Fruit fly (Drosophila melanogaster): Measurements from ENCODE around the gene ApepP.

The ApepP gene

DNA sequence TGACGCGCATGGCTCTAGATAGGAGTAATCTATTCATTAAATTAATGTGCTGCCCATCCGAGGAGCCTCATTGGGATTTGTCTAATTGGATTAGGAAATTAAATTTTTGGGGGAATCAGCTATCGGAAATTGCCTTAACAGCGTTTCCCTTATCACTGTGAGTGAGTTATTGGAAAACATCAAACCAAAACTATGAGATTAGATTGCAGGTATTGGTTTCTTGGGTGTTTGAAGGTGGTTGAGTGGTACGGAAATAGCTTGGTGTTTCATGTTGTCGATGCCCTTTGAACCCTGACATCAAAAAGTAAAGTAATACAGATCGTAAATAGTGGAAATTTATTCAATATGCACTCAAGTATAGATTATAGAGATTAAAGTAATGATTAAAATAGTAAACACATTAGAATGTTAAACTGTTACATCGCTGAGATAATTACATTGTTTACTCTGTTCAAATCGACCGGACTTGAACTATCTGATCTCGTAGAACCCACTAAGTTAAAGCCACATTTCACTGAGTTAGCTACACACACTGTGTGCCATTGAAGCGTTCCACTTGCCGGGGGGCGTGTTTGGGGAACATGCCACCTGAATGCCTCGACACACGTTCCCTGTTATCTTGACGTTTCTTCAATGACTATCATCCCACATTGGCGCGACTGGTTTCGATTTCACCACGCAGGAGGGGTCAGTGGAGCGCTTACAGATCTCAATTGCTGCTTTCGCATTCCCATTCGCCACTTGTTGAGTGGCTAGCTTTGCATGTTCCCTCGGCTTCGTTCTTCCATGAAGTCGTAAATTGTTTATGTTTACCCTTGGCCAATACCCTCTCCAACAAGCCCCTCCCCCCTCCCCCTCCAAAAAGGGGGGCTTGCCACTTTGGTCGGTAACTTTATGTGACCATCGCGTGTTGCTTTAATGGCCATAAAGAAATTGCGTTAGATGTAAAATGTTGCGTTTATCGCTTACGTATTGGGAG lies 27.1 kb downstream of the ApepP start (continued):
- TF ChIP-seq CG1832 (GFP tag; optimal IDR thresholded peaks at IDR 0.05) (no peak), MTF-1 (GFP tag; optimal IDR thresholded peaks at IDR 0.05; ENCODE audit: borderline replicate concordance) (no peak), fd102C (GFP tag; optimal IDR thresholded peaks at IDR 0.05) (no peak), lab (GFP tag; optimal IDR thresholded peaks at IDR 0.05) (no peak), CG3726 (GFP tag; IDR thresholded peaks at IDR 0.05) (no peak), kah (GFP tag; optimal IDR thresholded peaks at IDR 0.05) (no peak), CG4617 (GFP tag; optimal IDR thresholded peaks at IDR 0.05; ENCODE audit: borderline replicate concordance) (no peak), sd (tag; optimal IDR thresholded peaks at IDR 0.05) (peak; percentile 36), CG9215 (GFP tag; IDR thresholded peaks at IDR 0.05) (no peak), Dbx (GFP tag; IDR thresholded peaks at IDR 0.05) (0 out of 3 replicates have a peak, but pooled peaks have one; percentile 45), CG6175 (GFP tag; IDR thresholded peaks at IDR 0.05) (0 out of 3 replicates have a peak, but pooled peaks have one; percentile 52), ab (GFP tag; optimal IDR thresholded peaks at IDR 0.05) (no peak), toy (GFP tag; IDR thresholded peaks at IDR 0.05) (0 out of 2 replicates have a peak, but pooled peaks have one; percentile 20), Kr (GFP tag; optimal IDR thresholded peaks at IDR 0.05) (no peak), Sry-β (GFP tag; optimal IDR thresholded peaks at IDR 0.05) (no peak), NFAT (GFP tag; IDR thresholded peaks at IDR 0.05) (no peak), CG12744 (GFP tag; optimal IDR thresholded peaks at IDR 0.05) (no peak), CG8359 (GFP tag; optimal IDR thresholded peaks at IDR 0.05; ENCODE audit: borderline replicate concordance) (no peak), eyg (GFP tag; optimal IDR thresholded peaks at IDR 0.05) (no peak), CG12769 (tag; optimal IDR thresholded peaks at IDR 0.05) (peak; percentile 20), Med (GFP tag) (peak; percentile 77), Bgb (GFP tag; IDR thresholded peaks at IDR 0.05; ENCODE audit: partially characterized antibody) (no peak), chinmo (GFP tag; IDR thresholded peaks at IDR 0.05; ENCODE audit: partially characterized antibody) (peak; percentile 56; the same call in 2 of the 4 replicates)

- TF ChIP-seq HLHmδ (GFP tag; optimal IDR thresholded peaks at IDR 0.05) (no peak), Scr (GFP tag; IDR thresholded peaks at IDR 0.05; ENCODE audit: partially characterized antibody) (no peak), row (GFP tag; IDR thresholded peaks at IDR 0.05) (no peak), vvl (GFP tag; IDR thresholded peaks at IDR 0.05) (no peak)
Observed at dm6 chr2L:16882372-16882771, 27.8 kb downstream of the ApepP start.

dm6 chr2L:16880930-16881329 lies 29.3 kb downstream of the ApepP start:
- TF ChIP-seq onecut (GFP tag; IDR thresholded peaks at IDR 0.05) (no peak), gfzf (GFP tag; optimal IDR thresholded peaks at IDR 0.05) (no peak), pita (GFP tag; optimal IDR thresholded peaks at IDR 0.05) (no peak), ken (GFP tag; IDR thresholded peaks at IDR 0.05) (peak; percentile 47; the same call in 1 of the 3 replicates), CG7556 (GFP tag; optimal IDR thresholded peaks at IDR 0.05) (no peak), run (tag; optimal IDR thresholded peaks at IDR 0.05) (no peak), CG14667 (GFP tag; IDR thresholded peaks at IDR 0.05) (no peak), Jarid2 (GFP tag; optimal IDR thresholded peaks at IDR 0.05) (peak; percentile 93), CG11695 (GFP tag; IDR thresholded peaks at IDR 0.05) (no peak), CG3847 (GFP tag; IDR thresholded peaks at IDR 0.05) (no peak), vvl (GFP tag; IDR thresholded peaks at IDR 0.05) (0 out of 2 replicates have a peak, but pooled peaks have one; percentile 31), CG16815 (GFP tag; optimal IDR thresholded peaks at IDR 0.05) (no peak), CG17829 (tag; optimal IDR thresholded peaks at IDR 0.05) (no peak), MTF-1 (GFP tag; optimal IDR thresholded peaks at IDR 0.05; ENCODE audit: borderline replicate concordance) (no peak), CG1024 (GFP tag; IDR thresholded peaks at IDR 0.05) (no peak), sd (tag; optimal IDR thresholded peaks at IDR 0.05) (no peak), tin (GFP tag; optimal IDR thresholded peaks at IDR 0.05) (no peak), CG9609 (GFP tag; optimal IDR thresholded peaks at IDR 0.05) (no peak), CG4707 (GFP tag; optimal IDR thresholded peaks at IDR 0.05) (no peak), Blimp-1 (GFP tag; optimal IDR thresholded peaks at IDR 0.05) (no peak), vfl (GFP tag; optimal IDR thresholded peaks at IDR 0.05) (no peak), CG4424 (GFP tag; optimal IDR thresholded peaks at IDR 0.05) (no peak)
